Worm (Caenorhabditis elegans) whole organism, L2 larva: Measurements from ENCODE around the gene str-225.

ENCODE experiments used
- unc-62 ChIP-seq: fragments of 150-350 bp; optimal IDR thresholded peaks from 2 replicates; lab custom pipeline; 2014; ENCODE audit warnings: missing biosample characterization, missing genetic modification reagents, missing genetic modification characterization
- ztf-11 ChIP-seq: sonication (generic microtip); optimal IDR thresholded peaks from 2 replicates; lab custom pipeline; 2017; ENCODE audit warnings: missing biosample characterization, missing genetic modification characterization

- TF ChIP-seq ztf-11 (tag; lab: Kevin White, UChicago): no peak
- TF ChIP-seq unc-62 (GFP tag; lab: Kevin White, UChicago): no peak
Observed at ce11 chrV:3468436-3468835, 39.2 kb upstream of the str-225 start, which contains the start of gene gst-33.
